Fruit fly (Drosophila melanogaster) whole organism, embryonic: ENCODE results near the gene rngo.

Experiments
- Bgb ChIP-seq: fragments of 200-800 bp; sonication (Bioruptor generic); IDR thresholded peaks from 2 replicates; pipeline ENCODE4 v1.3.6; 2022; ENCODE audit warnings: missing biosample characterization, missing genetic modification characterization; ENCODE audit not compliant: partially characterized antibody
- CG10979 ChIP-seq: fragments of 200-800 bp; sonication (Bioruptor generic); optimal IDR thresholded peaks from 2 replicates; lab custom pipeline; 2018; ENCODE audit warnings: missing biosample characterization, mild to moderate bottlenecking, missing genetic modification characterization, moderate library complexity
- CG12659 ChIP-seq: fragments of 200-800 bp; sonication (Bioruptor generic); optimal IDR thresholded peaks from 3 replicates; lab custom pipeline; 2017; ENCODE audit warnings: mild to moderate bottlenecking, missing biosample characterization, missing genetic modification reagents, missing genetic modification characterization
- CG13775 ChIP-seq: fragments of 200-800 bp; sonication (Bioruptor generic); optimal IDR thresholded peaks from 3 replicates; lab custom pipeline; 2017; ENCODE audit warnings: missing biosample characterization, mild to moderate bottlenecking, missing genetic modification characterization
- CG14860 ChIP-seq: fragments of 200-800 bp; sonication (Bioruptor generic); IDR thresholded peaks from 3 replicates; pipeline ENCODE4 v1.3.6; 2022; ENCODE audit warnings: missing biosample characterization, missing genetic modification characterization; ENCODE audit not compliant: partially characterized antibody
- CG17385 ChIP-seq: fragments of 200-800 bp; sonication (Bioruptor generic); optimal IDR thresholded peaks from 3 replicates; lab custom pipeline; 2018; ENCODE audit warnings: missing biosample characterization, mild to moderate bottlenecking, missing genetic modification characterization
- CG17829 ChIP-seq: fragments of 200-800 bp; optimal IDR thresholded peaks from 2 replicates; lab custom pipeline; 2019; ENCODE audit warnings: missing biosample characterization, mild to moderate bottlenecking, missing genetic modification characterization, moderate library complexity
- CG32532 ChIP-seq: fragments of 200-800 bp; sonication (Bioruptor generic); IDR thresholded peaks from 2 replicates; pipeline ENCODE4 v1.3.6; 2022; ENCODE audit warnings: missing biosample characterization, missing genetic modification characterization
- CG42726 ChIP-seq: fragments of 200-800 bp; sonication (Bioruptor generic); IDR thresholded peaks from 2 replicates; pipeline ENCODE4 v1.3.6; 2022; ENCODE audit warnings: missing biosample characterization, missing genetic modification characterization; ENCODE audit not compliant: partially characterized antibody
- CG4282 ChIP-seq: fragments of 200-800 bp; sonication (Bioruptor generic); optimal IDR thresholded peaks from 2 replicates; lab custom pipeline; 2016; ENCODE audit warnings: missing biosample characterization, missing genetic modification characterization
- CG4360 ChIP-seq: fragments of 200-800 bp; sonication (Bioruptor generic); IDR thresholded peaks from 2 replicates; pipeline ENCODE4 v1.3.6; 2022; ENCODE audit warnings: missing biosample characterization, missing genetic modification characterization
- CG6791 ChIP-seq: fragments of 200-800 bp; sonication (Bioruptor generic); IDR thresholded peaks from 3 replicates; pipeline ENCODE4 v1.3.6; 2022; ENCODE audit warnings: missing biosample characterization, missing genetic modification characterization; ENCODE audit not compliant: partially characterized antibody
- CG7357 ChIP-seq: fragments of 200-800 bp; sonication (Bioruptor generic); IDR thresholded peaks from 3 replicates; pipeline ENCODE4 v1.3.6; 2022; ENCODE audit warnings: missing biosample characterization, missing genetic modification characterization
- CG7963 ChIP-seq: fragments of 200-800 bp; sonication (Bioruptor generic); IDR thresholded peaks from 3 replicates; pipeline ENCODE4 v1.3.6; 2022; ENCODE audit warnings: missing biosample characterization, missing genetic modification characterization; ENCODE audit not compliant: partially characterized antibody
- Doc3 ChIP-seq: fragments of 200-800 bp; sonication (Bioruptor generic); IDR thresholded peaks from 3 replicates; pipeline ENCODE4 v1.3.6; 2022; ENCODE audit warnings: missing biosample characterization, missing genetic modification characterization; ENCODE audit not compliant: partially characterized antibody
- Dp ChIP-seq: fragments of 200-800 bp; sonication (Bioruptor generic); optimal IDR thresholded peaks from 2 replicates; lab custom pipeline; 2018; ENCODE audit warnings: missing biosample characterization, mild to moderate bottlenecking, missing genetic modification characterization, moderate library complexity
- Elba2 ChIP-seq: fragments of 200-800 bp; sonication (Bioruptor generic); optimal IDR thresholded peaks from 3 replicates; lab custom pipeline; 2016; ENCODE audit warnings: missing biosample characterization, missing genetic modification characterization
- HLHmδ ChIP-seq: fragments of 200-800 bp; sonication (Bioruptor generic); optimal IDR thresholded peaks from 2 replicates; lab custom pipeline; 2018; ENCODE audit warnings: missing biosample characterization, mild to moderate bottlenecking, missing genetic modification characterization, moderate library complexity
- Hr39 ChIP-seq: fragments of >200 bp; optimal IDR thresholded peaks from 2 replicates; lab custom pipeline; 2017
- Lpt ChIP-seq: fragments of >200 bp; optimal IDR thresholded peaks from 2 replicates; lab custom pipeline; 2018; ENCODE audit warnings: missing biosample characterization, missing genetic modification characterization
- MESR4 ChIP-seq: fragments of 200-800 bp; sonication (Bioruptor generic); optimal IDR thresholded peaks from 2 replicates; lab custom pipeline; 2018; ENCODE audit warnings: missing biosample characterization, mild to moderate bottlenecking, missing genetic modification characterization, moderate library complexity
- Med ChIP-seq: fragments of 200-800 bp; sonication (Bioruptor generic); peaks from one replicate; lab custom pipeline; 2016; ENCODE audit warnings: missing biosample characterization, missing genetic modification characterization, mild to moderate bottlenecking, inconsistent platforms, moderate library complexity
- Myb ChIP-seq: fragments of 200-800 bp; sonication (Bioruptor generic); optimal IDR thresholded peaks from 2 replicates; lab custom pipeline; 2016; ENCODE audit warnings: missing biosample characterization, missing genetic modification characterization
- Pdp1 ChIP-seq, 2 experiments: fragments of 200-800 bp; sonication (Bioruptor generic); optimal IDR thresholded peaks; 3 replicates each; lab custom pipeline; 2016; ENCODE audit warnings: missing biosample characterization in 2 of 2, missing genetic modification characterization in 2 of 2, mild to moderate bottlenecking in 1 of 2, moderate library complexity in 1 of 2
- Scr ChIP-seq: fragments of 200-800 bp; sonication (Bioruptor generic); IDR thresholded peaks from 2 replicates; pipeline ENCODE4 v1.3.6; 2022; ENCODE audit warnings: missing biosample characterization, missing genetic modification characterization; ENCODE audit not compliant: partially characterized antibody
- Sry-δ ChIP-seq: fragments of 200-800 bp; sonication (Bioruptor generic); optimal IDR thresholded peaks from 2 replicates; lab custom pipeline; 2016; ENCODE audit warnings: missing biosample characterization, missing genetic modification characterization
- Xbp1 ChIP-seq: fragments of 200-800 bp; sonication (Bioruptor generic); optimal IDR thresholded peaks from 3 replicates; lab custom pipeline; 2016; ENCODE audit warnings: missing biosample characterization, mild to moderate bottlenecking, missing genetic modification characterization
- amos ChIP-seq: fragments of 200-800 bp; sonication (Bioruptor generic); IDR thresholded peaks from 2 replicates; pipeline ENCODE4 v1.3.6; 2022; ENCODE audit warnings: missing biosample characterization, missing genetic modification characterization; ENCODE audit not compliant: partially characterized antibody
- croc ChIP-seq: fragments of 200-800 bp; sonication (Bioruptor generic); conservative IDR thresholded peaks from 3 replicates; pipeline ENCODE4 v1.3.6; 2022; ENCODE audit warnings: missing biosample characterization, missing genetic modification characterization
- ewg ChIP-seq: fragments of 200-800 bp; sonication (Bioruptor generic); optimal IDR thresholded peaks from 3 replicates; lab custom pipeline; 2017; ENCODE audit warnings: mild to moderate bottlenecking, missing biosample characterization, missing genetic modification reagents, missing genetic modification characterization
- fd102C ChIP-seq: fragments of 200-800 bp; sonication (Bioruptor generic); optimal IDR thresholded peaks from 2 replicates; lab custom pipeline; 2018; ENCODE audit warnings: missing biosample characterization, mild to moderate bottlenecking, missing genetic modification characterization, moderate library complexity
- ftz-f1 ChIP-seq: fragments of 200-800 bp; sonication (Bioruptor generic); optimal IDR thresholded peaks from 2 replicates; lab custom pipeline; 2016; ENCODE audit warnings: missing biosample characterization, missing genetic modification characterization
- gcm2 ChIP-seq: fragments of 200-800 bp; sonication (Bioruptor generic); optimal IDR thresholded peaks from 2 replicates; lab custom pipeline; 2016; ENCODE audit warnings: missing biosample characterization, missing genetic modification characterization
- hb ChIP-seq: fragments of 200-800 bp; sonication (Bioruptor generic); IDR thresholded peaks from 3 replicates; pipeline ENCODE4 v1.3.6; 2022; ENCODE audit warnings: missing biosample characterization, missing genetic modification characterization; ENCODE audit not compliant: partially characterized antibody
- kah ChIP-seq: fragments of 200-800 bp; sonication (Bioruptor generic); optimal IDR thresholded peaks from 2 replicates; lab custom pipeline; 2018; ENCODE audit warnings: missing biosample characterization, mild to moderate bottlenecking, missing genetic modification characterization
- onecut ChIP-seq: fragments of 200-800 bp; sonication (Bioruptor generic); IDR thresholded peaks from 2 replicates; pipeline ENCODE4 v1.3.6; 2022; ENCODE audit warnings: missing biosample characterization, missing genetic modification characterization
- p53 ChIP-seq: fragments of 200-800 bp; sonication (Bioruptor generic); optimal IDR thresholded peaks from 2 replicates; lab custom pipeline; 2016; ENCODE audit warnings: missing biosample characterization, missing genetic modification characterization
- row ChIP-seq: fragments of 200-800 bp; sonication (Bioruptor generic); IDR thresholded peaks from 3 replicates; pipeline ENCODE4 v1.3.6; 2022; ENCODE audit warnings: missing biosample characterization, missing genetic modification characterization
- sc ChIP-seq, 3 experiments: fragments of >200 bp in 2 of 3; fragments of 200-800 bp in 1 of 3; sonication (Bioruptor generic) in 1 of 3; optimal IDR thresholded peaks; 2 replicates in 2 of 3; 3 replicates in 1 of 3; lab custom pipeline; 2017; ENCODE audit warnings: mild to moderate bottlenecking in 1 of 3, missing biosample characterization in 1 of 3, missing genetic modification characterization in 1 of 3, missing genetic modification reagents in 1 of 3
- sens ChIP-seq: fragments of 200-800 bp; sonication (Bioruptor generic); peaks from one replicate; lab custom pipeline; 2016; ENCODE audit warnings: missing biosample characterization, missing genetic modification characterization
- sna ChIP-seq: fragments of 200-800 bp; sonication (Bioruptor generic); IDR thresholded peaks from 2 replicates; pipeline ENCODE4 v1.3.6; 2022; ENCODE audit warnings: missing biosample characterization, missing genetic modification characterization; ENCODE audit not compliant: partially characterized antibody
- sqz ChIP-seq: fragments of 200-800 bp; sonication (Bioruptor generic); optimal IDR thresholded peaks from 3 replicates; lab custom pipeline; 2018; ENCODE audit warnings: missing biosample characterization, mild to moderate bottlenecking, missing genetic modification characterization
- trem ChIP-seq: fragments of 200-800 bp; optimal IDR thresholded peaks from 3 replicates; lab custom pipeline; 2019; ENCODE audit warnings: missing biosample characterization, mild to moderate bottlenecking, missing genetic modification characterization, moderate library complexity
- tx ChIP-seq: fragments of 200-800 bp; sonication (Bioruptor generic); optimal IDR thresholded peaks from 2 replicates; lab custom pipeline; 2016; ENCODE audit warnings: missing biosample characterization, missing genetic modification characterization
- unc-4 ChIP-seq: fragments of 200-800 bp; sonication (Bioruptor generic); IDR thresholded peaks from 2 replicates; pipeline ENCODE4 v1.3.6; 2022; ENCODE audit warnings: missing biosample characterization, missing genetic modification characterization; ENCODE audit not compliant: partially characterized antibody
- usp ChIP-seq: fragments of >200 bp; optimal IDR thresholded peaks from 2 replicates; lab custom pipeline; 2017; ENCODE audit warnings: missing biosample characterization, missing genetic modification characterization

Gene rngo

dm6 chrX:16446769-16447168 is 5.5 kb downstream of the rngo start, which contains the start of gene eIF2alpha (continued):
- TF ChIP-seq Doc3 (GFP tag; lab: Robert Waterston, UW): peak; percentile 46; the same call in 1 of the 3 replicates
- TF ChIP-seq onecut: 0 out of 2 replicates have a peak, but pooled peaks have one; percentile 17
- peak; percentile 48; the same call in 1 of the 2 replicates for TF ChIP-seq CG4360
- peak; percentile 65 for TF ChIP-seq hb (GFP tag; lab: Robert Waterston, UW)
- peak; percentile 15; the same call in 1 of the 3 replicates for TF ChIP-seq row (GFP tag; lab: Robert Waterston, UW)
- peak; percentile 58 for TF ChIP-seq Elba2 (GFP tag; lab: Kevin White, UChicago)
- TF ChIP-seq ftz-f1 (GFP tag; lab: Kevin White, UChicago): peak; percentile 69
- no peak for TF ChIP-seq croc (GFP tag; lab: Robert Waterston, UW)
- TF ChIP-seq unc-4 (GFP tag; lab: Robert Waterston, UW): peak; percentile 83
- TF ChIP-seq CG13775 (GFP tag; lab: Kevin White, UChicago): no peak
- TF ChIP-seq Med: peak; percentile 63
- TF ChIP-seq CG17829 (tag; lab: Kevin White, UChicago): peak; percentile 41
- TF ChIP-seq CG7963 (GFP tag; lab: Robert Waterston, UW): peak; percentile 72
- no peak for TF ChIP-seq usp (GFP tag; lab: Kevin White, UChicago)
- TF ChIP-seq Scr (GFP tag; lab: Robert Waterston, UW): peak; percentile 72
- TF ChIP-seq CG12659 (GFP tag; lab: Kevin White, UChicago): peak; percentile 48
- TF ChIP-seq fd102C (GFP tag; lab: Kevin White, UChicago): no peak
- peak; percentile 52; the same call in 1 of the 3 replicates for TF ChIP-seq CG14860 (GFP tag; lab: Robert Waterston, UW)
- peak; percentile 11 for TF ChIP-seq HLHmδ (GFP tag; lab: Kevin White, UChicago)
- TF ChIP-seq Hr39 (lab: Kevin White, UChicago): no peak
- TF ChIP-seq gcm2 (GFP tag; lab: Kevin White, UChicago): no peak
- no peak for TF ChIP-seq sqz (GFP tag; lab: Kevin White, UChicago)
- no peak for TF ChIP-seq sens (GFP tag; lab: Kevin White, UChicago)
- TF ChIP-seq Bgb (GFP tag; lab: Robert Waterston, UW): peak; percentile 89
- no peak for TF ChIP-seq Lpt (GFP tag; lab: Kevin White, UChicago)
- TF ChIP-seq CG42726 (GFP tag; lab: Robert Waterston, UW): peak; percentile 79
- TF ChIP-seq Myb (GFP tag; lab: Kevin White, UChicago): peak; percentile 48
- peak; percentile 92 for TF ChIP-seq Sry-δ (GFP tag; lab: Kevin White, UChicago)
- TF ChIP-seq Xbp1: no peak
- peak; percentile 81 for TF ChIP-seq CG6791 (GFP tag; lab: Robert Waterston, UW)
- TF ChIP-seq MESR4 (GFP tag; lab: Kevin White, UChicago): peak; percentile 88
- no peak for TF ChIP-seq tx (GFP tag; lab: Kevin White, UChicago)
- TF ChIP-seq amos (GFP tag; lab: Robert Waterston, UW): peak; percentile 87
- TF ChIP-seq CG7357 (GFP tag; lab: Robert Waterston, UW): no peak
- no peak for TF ChIP-seq kah
- TF ChIP-seq CG10979 (tag; lab: Kevin White, UChicago): no peak
- TF ChIP-seq CG17385: peak; percentile 94
- TF ChIP-seq sna (GFP tag; lab: Robert Waterston, UW): 0 out of 2 replicates have a peak, but pooled peaks have one; percentile 25
- TF ChIP-seq p53 (GFP tag; lab: Kevin White, UChicago): peak; percentile 6
- TF ChIP-seq sc (optimal IDR thresholded peaks at IDR 0.05; lab: Kevin White, UChicago): no peak
- TF ChIP-seq sc (GFP tag; optimal IDR thresholded peaks at IDR 0.05; lab: Kevin White, UChicago): no peak
- peak; percentile 31 for TF ChIP-seq trem (tag; lab: Kevin White, UChicago)
- TF ChIP-seq CG4282 (GFP tag; lab: Kevin White, UChicago): peak; percentile 9
- TF ChIP-seq Dp (GFP tag; lab: Kevin White, UChicago): peak; percentile 85
- TF ChIP-seq ewg (GFP tag; lab: Kevin White, UChicago): peak; percentile 42
- TF ChIP-seq Pdp1 (GFP tag; optimal IDR thresholded peaks at IDR 0.05; lab: Kevin White, UChicago): peak in 1 of 2 experiments; percentile 50
- peak; percentile 9; the same call in 1 of the 2 replicates for TF ChIP-seq CG32532
